Fruit fly (Drosophila melanogaster) whole organism, wandering third instar larva: ENCODE data around the gene CG15056.

Experiments used
- CG32264 ChIP-seq: fragments of 200-800 bp; sonication (Bioruptor generic); optimal IDR thresholded peaks from 2 replicates; lab custom pipeline; 2016; ENCODE audit warnings: missing biosample characterization, missing genetic modification characterization
- CG9705 ChIP-seq: fragments of 200-800 bp; sonication (Bioruptor generic); optimal IDR thresholded peaks from 2 replicates; lab custom pipeline; 2018; ENCODE audit warnings: missing biosample characterization, mild to moderate bottlenecking, missing genetic modification characterization
- CrebA ChIP-seq: fragments of 200-800 bp; sonication (Bioruptor generic); optimal IDR thresholded peaks from 2 replicates; lab custom pipeline; 2016; ENCODE audit warnings: missing biosample characterization, mild to moderate bottlenecking, missing genetic modification characterization, borderline replicate concordance
- Dif ChIP-seq: fragments of 200-275, 200-300 bp; sonication (Bioruptor generic); optimal IDR thresholded peaks from 2 replicates; lab custom pipeline; 2018; ENCODE audit warnings: missing biosample characterization, missing genetic modification characterization; ENCODE audit not compliant: partially characterized antibody
- GATAd ChIP-seq: sonication (Bioruptor generic); optimal IDR thresholded peaks from 2 replicates; lab custom pipeline; 2016; ENCODE audit warnings: missing biosample characterization, missing genetic modification characterization
- HLH106 ChIP-seq: fragments of 200-800 bp; optimal IDR thresholded peaks from 3 replicates; lab custom pipeline; 2019; ENCODE audit warnings: missing biosample characterization, mild to moderate bottlenecking, missing genetic modification characterization, moderate library complexity
- Hnf4 ChIP-seq: fragments of 200-800 bp; sonication (Bioruptor generic); optimal IDR thresholded peaks from 2 replicates; lab custom pipeline; 2016; ENCODE audit warnings: missing biosample characterization, mild to moderate bottlenecking, missing genetic modification characterization
- Hr78 ChIP-seq: fragments of >200 bp; optimal IDR thresholded peaks from 2 replicates; lab custom pipeline; 2017; ENCODE audit warnings: missing biosample characterization, missing genetic modification characterization
- Hr83 ChIP-seq: fragments of 200-300 bp; sonication (Bioruptor generic); optimal IDR thresholded peaks from 2 replicates; lab custom pipeline; 2016; ENCODE audit warnings: missing biosample characterization, mild to moderate bottlenecking, missing genetic modification characterization, moderate library complexity; ENCODE audit not compliant: poor library complexity, severe bottlenecking
- Jra ChIP-seq: sonication (Bioruptor generic); optimal IDR thresholded peaks from 2 replicates; lab custom pipeline; 2016; ENCODE audit warnings: missing biosample characterization, missing genetic modification characterization
- Myc ChIP-seq: fragments of >200 bp; optimal IDR thresholded peaks from 2 replicates; lab custom pipeline; 2017
- OdsH ChIP-seq: fragments of 200-800 bp; sonication (Bioruptor generic); optimal IDR thresholded peaks from 2 replicates; lab custom pipeline; 2016; ENCODE audit warnings: missing biosample characterization, mild to moderate bottlenecking, missing genetic modification characterization
- Rel ChIP-seq, 2 experiments: fragments of 200-800 bp; sonication (Bioruptor generic) in 1 of 2; optimal IDR thresholded peaks; 2 replicates in 1 of 2; 3 replicates in 1 of 2; lab custom pipeline; 2016 to 2019; ENCODE audit warnings: mild to moderate bottlenecking in 2 of 2, missing biosample characterization in 2 of 2, missing genetic modification characterization in 2 of 2, moderate library complexity in 1 of 2
- Vsx2 ChIP-seq: fragments of 200-300, 225-300 bp; sonication (Bioruptor generic); optimal IDR thresholded peaks from 2 replicates; lab custom pipeline; 2018; ENCODE audit warnings: missing biosample characterization, missing genetic modification characterization; ENCODE audit not compliant: partially characterized antibody
- br ChIP-seq: fragments of 200-800 bp; sonication (Bioruptor generic); optimal IDR thresholded peaks from 2 replicates; lab custom pipeline; 2016; ENCODE audit warnings: missing biosample characterization, missing genetic modification characterization
- brk ChIP-seq: fragments of 200-800 bp; sonication (Bioruptor generic); optimal IDR thresholded peaks from 2 replicates; lab custom pipeline; 2016; ENCODE audit warnings: missing biosample characterization, mild to moderate bottlenecking, missing genetic modification characterization
- dmrt93B ChIP-seq: fragments of 200-800 bp; sonication (Bioruptor generic); optimal IDR thresholded peaks from 2 replicates; lab custom pipeline; 2018; ENCODE audit warnings: missing biosample characterization, mild to moderate bottlenecking, missing genetic modification characterization
- dsf ChIP-seq: sonication (Bioruptor generic); optimal IDR thresholded peaks from 2 replicates; lab custom pipeline; 2016; ENCODE audit warnings: missing biosample characterization, missing genetic modification characterization, borderline replicate concordance
- ey ChIP-seq: fragments of 200-800 bp; sonication (Bioruptor generic); optimal IDR thresholded peaks from 2 replicates; lab custom pipeline; 2016; ENCODE audit warnings: missing biosample characterization, missing genetic modification characterization
- foxo ChIP-seq, 2 experiments: fragments of 200-800 bp; sonication (Bioruptor generic); optimal IDR thresholded peaks; 2 replicates in 1 of 2; 3 replicates in 1 of 2; lab custom pipeline; 2016 to 2017; ENCODE audit warnings: missing biosample characterization in 2 of 2, missing genetic modification characterization in 2 of 2
- fru ChIP-seq: fragments of 200-800 bp; sonication (Bioruptor generic); optimal IDR thresholded peaks from 3 replicates; lab custom pipeline; 2016; ENCODE audit warnings: missing biosample characterization, mild to moderate bottlenecking, missing genetic modification characterization
- h ChIP-seq: fragments of 200-800 bp; sonication (Bioruptor generic); optimal IDR thresholded peaks from 3 replicates; lab custom pipeline; 2016; ENCODE audit warnings: missing biosample characterization, mild to moderate bottlenecking, missing genetic modification characterization
- lola ChIP-seq: fragments of >200 bp; optimal IDR thresholded peaks from 2 replicates; lab custom pipeline; 2017; ENCODE audit warnings: missing biosample characterization, missing genetic modification characterization
- pan ChIP-seq: fragments of >200 bp; optimal IDR thresholded peaks from 2 replicates; lab custom pipeline; 2017
- rgr ChIP-seq: fragments of 200-800 bp; sonication (Bioruptor generic); optimal IDR thresholded peaks from 3 replicates; lab custom pipeline; 2016; ENCODE audit warnings: missing biosample characterization, mild to moderate bottlenecking, missing genetic modification characterization
- sv ChIP-seq: fragments of 200-800 bp; sonication (Bioruptor generic); optimal IDR thresholded peaks from 3 replicates; lab custom pipeline; 2016; ENCODE audit warnings: missing biosample characterization, missing genetic modification characterization
- tai ChIP-seq: sonication (Bioruptor generic); optimal IDR thresholded peaks from 2 replicates; lab custom pipeline; 2016; ENCODE audit warnings: missing biosample characterization, missing genetic modification characterization
- woc ChIP-seq: sonication (Bioruptor generic); optimal IDR thresholded peaks from 2 replicates; lab custom pipeline; 2016; ENCODE audit warnings: missing biosample characterization, mild to moderate bottlenecking, missing genetic modification characterization

Gene CG15056

dm6 chrX:18370775-18371735, 44.2 kb upstream of the CG15056 start (continued):
- peak; percentile 72 for TF ChIP-seq Dif (GFP tag; lab: Kevin White, UChicago)
- TF ChIP-seq OdsH: no peak
- TF ChIP-seq h: peak; percentile 18

DNA sequence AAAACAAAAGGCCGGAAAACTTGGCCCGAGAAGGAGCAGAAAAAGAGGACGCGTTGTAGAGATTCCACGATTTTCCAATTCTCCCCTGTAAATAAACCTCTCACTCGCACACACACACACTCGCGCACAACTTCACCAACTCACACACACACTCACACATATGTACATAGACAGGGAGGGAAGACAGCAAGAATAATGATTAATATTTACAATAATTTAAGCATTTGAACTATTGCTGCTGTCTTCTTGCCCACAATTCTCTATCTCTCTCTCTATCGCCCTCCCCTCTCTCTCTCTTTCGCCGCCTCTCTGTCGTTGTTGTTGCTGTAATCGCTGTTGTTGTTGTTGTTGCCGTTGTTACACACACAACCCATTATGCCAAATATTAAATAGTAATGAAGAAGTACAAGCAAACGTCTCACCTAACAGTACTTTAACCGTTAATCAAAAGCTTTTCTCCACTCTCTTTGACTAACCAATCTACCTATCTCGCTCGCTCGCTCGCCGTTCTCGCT, 40.7 kb upstream of the CG15056 start:
- TF ChIP-seq br (GFP tag; lab: Kevin White, UChicago): no peak
- no peak for TF ChIP-seq dmrt93B (GFP tag; lab: Kevin White, UChicago)
- no peak for TF ChIP-seq CG32264 (GFP tag; lab: Kevin White, UChicago)
- no peak for TF ChIP-seq pan (lab: Kevin White, UChicago)
- TF ChIP-seq Jra: no peak
- TF ChIP-seq sv (GFP tag; lab: Kevin White, UChicago): no peak
- TF ChIP-seq ey: no peak
- TF ChIP-seq lola: no peak
- no peak for TF ChIP-seq Hr78 (GFP tag; lab: Kevin White, UChicago)
- TF ChIP-seq Vsx2: no peak
- no peak for TF ChIP-seq GATAd (GFP tag; lab: Kevin White, UChicago)
- no peak for TF ChIP-seq rgr (GFP tag; lab: Kevin White, UChicago)
- TF ChIP-seq Myc (lab: Kevin White, UChicago): no peak
- TF ChIP-seq dsf: no peak
- no peak for TF ChIP-seq CG9705 (GFP tag; lab: Kevin White, UChicago)
- no peak for TF ChIP-seq woc (GFP tag; lab: Kevin White, UChicago)
- no peak for TF ChIP-seq brk (GFP tag; lab: Kevin White, UChicago)
- TF ChIP-seq foxo (GFP tag; optimal IDR thresholded peaks at IDR 0.05; lab: Kevin White, UChicago): no peak

dm6 chrX:18379791-18380190, 35.4 kb upstream of the CG15056 start, which contains the start of the genes por and CG6179:
por (minus strand) TSS chrX:18379854.
CG6179 (plus strand) TSS chrX:18380082.
- no peak for TF ChIP-seq Dif (GFP tag; lab: Kevin White, UChicago)
- no peak for TF ChIP-seq HLH106 (tag; lab: Kevin White, UChicago)
- TF ChIP-seq Hr78 (GFP tag; lab: Kevin White, UChicago): no peak
- TF ChIP-seq Hnf4 (GFP tag; lab: Kevin White, UChicago): no peak
- TF ChIP-seq Rel (GFP tag; optimal IDR thresholded peaks at IDR 0.05; lab: Kevin White, UChicago): no peak
- peak; percentile 13 for TF ChIP-seq Rel (tag; optimal IDR thresholded peaks at IDR 0.05; lab: Kevin White, UChicago)
- no peak for TF ChIP-seq lola
- peak; percentile 72 for TF ChIP-seq Myc (lab: Kevin White, UChicago)
- TF ChIP-seq, all 38 proteins: peak for 2

DNA sequence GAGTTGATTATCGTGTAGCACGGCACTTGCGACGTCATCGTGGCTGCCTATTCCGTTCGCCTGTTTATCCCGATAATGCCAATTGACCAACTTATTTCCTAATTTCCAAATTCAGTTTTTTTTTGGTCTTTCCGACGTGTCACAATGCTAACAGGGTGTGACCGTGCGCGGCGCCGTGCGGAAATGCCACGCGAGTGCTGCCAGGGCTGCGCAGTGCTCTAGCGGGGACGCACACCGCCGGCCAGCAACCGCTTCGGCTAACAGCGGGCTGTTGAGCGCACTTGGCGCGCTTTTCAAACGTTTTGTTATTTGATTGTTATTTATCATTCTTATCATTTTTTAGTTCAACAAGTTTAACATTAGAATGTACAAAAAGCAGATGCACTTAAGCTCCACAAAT, 30.2 kb upstream of the CG15056 start, which contains the start of gene betaCOP:
TSS of gene betaCOP (minus strand) at position 187 of the 400 bp plus-strand sequence.
- no peak for TF ChIP-seq foxo (GFP tag; optimal IDR thresholded peaks at IDR 0.05; lab: Kevin White, UChicago)
- TF ChIP-seq Rel (GFP tag; optimal IDR thresholded peaks at IDR 0.05; lab: Kevin White, UChicago): no peak
- peak; percentile 31 for TF ChIP-seq Rel (tag; optimal IDR thresholded peaks at IDR 0.05; lab: Kevin White, UChicago)
- TF ChIP-seq, all 38 proteins: peak for 1

dm6 chrX:18385801-18386200, 29.4 kb upstream of the CG15056 start:
- TF ChIP-seq h (no peak), CrebA (GFP tag; lab: Kevin White, UChicago) (no peak), foxo (GFP tag; optimal IDR thresholded peaks at IDR 0.05; lab: Kevin White, UChicago) (no peak), Rel (GFP tag; optimal IDR thresholded peaks at IDR 0.05; lab: Kevin White, UChicago) (no peak), Rel (tag; optimal IDR thresholded peaks at IDR 0.05; lab: Kevin White, UChicago) (peak; percentile 94), fru (no peak)
- TF ChIP-seq, all 38 proteins: peak for 1

DNA sequence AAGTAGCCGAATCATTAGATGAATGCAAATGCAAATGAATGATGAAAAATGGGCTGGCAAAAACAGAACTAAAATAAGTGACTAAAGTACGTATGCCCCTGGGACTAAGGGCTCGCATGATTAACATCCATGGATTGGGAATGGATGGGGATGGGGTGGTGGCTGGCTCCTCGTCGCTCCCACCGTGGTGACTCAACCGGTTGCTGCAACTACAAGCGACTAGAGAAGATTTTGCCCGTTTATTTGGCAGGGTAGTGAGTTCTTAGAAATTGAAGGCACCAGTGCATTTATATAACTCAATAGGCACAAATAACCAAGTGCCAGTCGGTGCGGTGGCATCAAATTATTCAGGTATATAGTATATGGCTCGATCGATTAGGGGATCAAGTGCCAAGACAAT, 28.4 kb upstream of the CG15056 start, which contains the start of gene Tsf1:
TSS of gene Tsf1 (plus strand) at position 301 of the 400 bp plus-strand sequence.
- TF ChIP-seq Hr78 (GFP tag; lab: Kevin White, UChicago): no peak
- no peak for TF ChIP-seq sv (GFP tag; lab: Kevin White, UChicago)
- TF ChIP-seq Jra: no peak
- no peak for TF ChIP-seq GATAd (GFP tag; lab: Kevin White, UChicago)
- TF ChIP-seq lola: no peak
- no peak for TF ChIP-seq CG9705 (GFP tag; lab: Kevin White, UChicago)
- no peak for TF ChIP-seq tai (GFP tag; lab: Kevin White, UChicago)
- TF ChIP-seq Hr83 (GFP tag; lab: Kevin White, UChicago): no peak
- no peak for TF ChIP-seq HLH106 (tag; lab: Kevin White, UChicago)
- TF ChIP-seq pan (lab: Kevin White, UChicago): no peak
- TF ChIP-seq CG32264 (GFP tag; lab: Kevin White, UChicago): no peak
- TF ChIP-seq fru: no peak
